Worm (Caenorhabditis elegans) whole organism, midembryonic: ENCODE data around the gene ant-1.4.

Experiments used
- T22C8.4 ChIP-seq: fragments of 200-800 bp; sonication (Bioruptor generic); IDR thresholded peaks from 2 replicates; pipeline ENCODE4 v1.3.6; 2022; ENCODE audit warnings: missing genetic modification characterization, missing compliant biosample characterization
- cog-1 ChIP-seq: sonication (generic microtip); optimal IDR thresholded peaks from 2 replicates; lab custom pipeline; 2016; ENCODE audit warnings: missing genetic modification characterization, missing compliant biosample characterization
- flt-1 ChIP-seq: fragments of 200-800 bp; sonication (Bioruptor generic); IDR thresholded peaks from 2 replicates; pipeline ENCODE4 v1.3.6; 2022; ENCODE audit warnings: missing genetic modification characterization, missing compliant biosample characterization
- klf-2 ChIP-seq: fragments of 200-800 bp; sonication (Bioruptor generic); conservative IDR thresholded peaks from 2 replicates; pipeline ENCODE4 v1.3.6; 2022; ENCODE audit warnings: missing genetic modification reagents, missing genetic modification characterization, missing compliant biosample characterization
- med-1 ChIP-seq: sonication (generic microtip); optimal IDR thresholded peaks from 2 replicates; lab custom pipeline; 2017; ENCODE audit warnings: missing genetic modification characterization, mild to moderate bottlenecking, missing compliant biosample characterization, antibody characterized with exemption, missing genetic modification reagents; ENCODE audit not compliant: insufficient read depth
- ref-1 ChIP-seq: fragments of 200-800 bp; sonication (Bioruptor generic); conservative IDR thresholded peaks from 2 replicates; pipeline ENCODE4 v1.3.6; 2022; ENCODE audit warnings: missing genetic modification reagents, missing genetic modification characterization, missing compliant biosample characterization
- tab-1 ChIP-seq: fragments of 200-800 bp; sonication (Bioruptor generic); IDR thresholded peaks from 2 replicates; pipeline ENCODE4 v1.3.6; 2022; ENCODE audit warnings: missing genetic modification characterization, missing compliant biosample characterization
- ztf-23 ChIP-seq: fragments of 200-800 bp; sonication (Bioruptor generic); IDR thresholded peaks from 2 replicates; pipeline ENCODE4 v1.3.6; 2022; ENCODE audit warnings: missing genetic modification reagents, missing genetic modification characterization, missing compliant biosample characterization
- ztf-29 ChIP-seq: fragments of 200-800 bp; sonication (Bioruptor generic); IDR thresholded peaks from 2 replicates; pipeline ENCODE4 v1.3.6; 2022; ENCODE audit warnings: missing genetic modification reagents, missing genetic modification characterization, missing compliant biosample characterization

DNA sequence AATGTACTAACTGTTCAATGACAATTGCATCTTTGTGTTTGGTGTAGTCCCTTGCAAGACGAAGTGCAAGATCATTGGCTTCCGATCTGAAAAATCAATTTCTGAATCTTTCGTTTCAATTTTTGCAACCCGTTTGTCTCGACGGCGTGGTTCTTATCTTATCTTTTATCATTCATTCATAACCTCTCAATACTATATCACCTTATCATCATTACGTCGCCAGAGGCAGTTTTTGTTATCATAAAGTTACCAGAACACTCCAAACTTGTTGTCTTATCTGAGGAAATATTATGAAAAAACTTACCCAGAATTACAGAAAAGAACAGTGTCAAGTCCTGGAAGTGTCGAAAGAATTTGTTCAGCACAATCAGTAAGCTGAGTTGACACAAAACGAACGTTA lies 9.6 kb downstream of the ant-1.4 start:
- TF ChIP-seq T22C8.4 (GFP tag; lab: Robert Waterston, UW) (no peak), ztf-23 (GFP tag; lab: Robert Waterston, UW) (no peak), ref-1 (GFP tag; lab: Robert Waterston, UW) (no peak), flt-1 (no peak), ztf-29 (GFP tag; lab: Robert Waterston, UW) (no peak), klf-2 (GFP tag; lab: Robert Waterston, UW) (no peak), tab-1 (GFP tag; lab: Robert Waterston, UW) (no peak), med-1 (GFP tag; lab: Kevin White, UChicago) (no peak), cog-1 (tag; lab: Kevin White, UChicago) (no peak)
